Fruit fly (Drosophila melanogaster): ENCODE measurements around the gene brv2.

Gene brv2

DNA sequence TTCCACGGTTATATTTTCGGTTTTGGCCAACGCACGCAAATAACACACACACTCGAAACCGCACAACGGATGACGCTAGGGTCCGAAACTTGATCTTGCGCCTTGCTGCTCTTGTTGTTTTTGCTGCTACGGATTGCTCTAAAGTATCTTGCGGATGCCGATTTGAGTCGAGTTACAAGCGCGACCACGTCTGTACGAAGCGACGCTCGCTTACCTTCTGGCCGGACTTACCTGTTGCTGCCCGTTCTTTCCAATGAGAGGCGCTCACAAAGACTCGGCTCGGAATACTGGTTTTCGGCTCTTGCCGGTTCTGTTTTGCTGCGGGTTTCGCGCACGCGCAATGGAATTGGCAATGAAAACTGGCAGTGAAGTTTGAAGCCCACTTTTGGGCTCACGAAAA is 34.8 kb upstream of the brv2 start, which contains the start of gene Cad74A (continued):
- TF ChIP-seq CG2129 (GFP tag; IDR thresholded peaks at IDR 0.05; ENCODE audit: partially characterized antibody) (no peak), sens-2 (GFP tag; IDR thresholded peaks at IDR 0.05) (no peak), CG34422 (GFP tag; IDR thresholded peaks at IDR 0.05) (peak; percentile 70; the same call in 1 of the 3 replicates), ato (GFP tag; IDR thresholded peaks at IDR 0.05; ENCODE audit: partially characterized antibody) (peak; percentile 49; the same call in 1 of the 2 replicates), D (optimal IDR thresholded peaks at IDR 0.05) (peak; percentile 44), D (GFP tag; optimal IDR thresholded peaks at IDR 0.05) (no peak), CG4360 (GFP tag; IDR thresholded peaks at IDR 0.05) (peak; percentile 61), vvl (GFP tag; IDR thresholded peaks at IDR 0.05) (peak; percentile 60; the same call in 1 of the 2 replicates), tna (GFP tag; IDR thresholded peaks at IDR 0.05; ENCODE audit: partially characterized antibody) (0 out of 2 replicates have a peak, but pooled peaks have one; percentile 47), Adf1 (GFP tag; IDR thresholded peaks at IDR 0.05) (peak; percentile 24; the same call in 1 of the 2 replicates), lbe (GFP tag; optimal IDR thresholded peaks at IDR 0.05) (no peak), CG12071 (GFP tag; optimal IDR thresholded peaks at IDR 0.05) (no peak), HmgZ (tag; optimal IDR thresholded peaks at IDR 0.05) (no peak), HLHmδ (GFP tag; optimal IDR thresholded peaks at IDR 0.05) (peak; percentile 27), CG11247 (GFP tag; IDR thresholded peaks at IDR 0.05) (no peak), kni (GFP tag; optimal IDR thresholded peaks at IDR 0.05) (peak; percentile 63), unc-4 (GFP tag; IDR thresholded peaks at IDR 0.05; ENCODE audit: partially characterized antibody) (0 out of 2 replicates have a peak, but pooled peaks have one; percentile 15), CG3726 (GFP tag; IDR thresholded peaks at IDR 0.05) (no peak), chm (GFP tag; IDR thresholded peaks at IDR 0.05) (no peak), sqz (GFP tag; optimal IDR thresholded peaks at IDR 0.05) (no peak), Ptx1 (GFP tag; IDR thresholded peaks at IDR 0.05) (no peak), CG12219 (GFP tag; optimal IDR thresholded peaks at IDR 0.05) (no peak), schlank (tag; optimal IDR thresholded peaks at IDR 0.05) (no peak), Hr51 (GFP tag; optimal IDR thresholded peaks at IDR 0.05) (no peak), CG3995 (GFP tag; optimal IDR thresholded peaks at IDR 0.05) (no peak), CG5245 (GFP tag; optimal IDR thresholded peaks at IDR 0.05) (no peak), CG10431 (GFP tag; optimal IDR thresholded peaks at IDR 0.05) (no peak), eyg (GFP tag; optimal IDR thresholded peaks at IDR 0.05) (no peak), fd3F (GFP tag; optimal IDR thresholded peaks at IDR 0.05) (no peak), CkIIα-i1 (GFP tag; IDR thresholded peaks at IDR 0.05) (no peak), wor (GFP tag; IDR thresholded peaks at IDR 0.05) (no peak), CG42726 (GFP tag; IDR thresholded peaks at IDR 0.05; ENCODE audit: partially characterized antibody) (peak; percentile 39; the same call in 1 of the 2 replicates), pfk (GFP tag; optimal IDR thresholded peaks at IDR 0.05) (no peak), CG34224 (GFP tag; IDR thresholded peaks at IDR 0.05; ENCODE audit: partially characterized antibody) (peak; percentile 30; the same call in 2 of the 3 replicates), rib (GFP tag; IDR thresholded peaks at IDR 0.05) (peak; percentile 76), CG15073 (GFP tag; optimal IDR thresholded peaks at IDR 0.05) (peak; percentile 22), Dbx (GFP tag; IDR thresholded peaks at IDR 0.05) (no peak), CG6175 (GFP tag; IDR thresholded peaks at IDR 0.05) (0 out of 3 replicates have a peak, but pooled peaks have one; percentile 44), Bgb (GFP tag; IDR thresholded peaks at IDR 0.05; ENCODE audit: partially characterized antibody) (peak; percentile 47; the same call in 1 of the 2 replicates), sim (GFP tag; IDR thresholded peaks at IDR 0.05) (0 out of 2 replicates have a peak, but pooled peaks have one; percentile 52), CG32772 (GFP tag; IDR thresholded peaks at IDR 0.05) (no peak), Hand (GFP tag; optimal IDR thresholded peaks at IDR 0.05) (no peak), MTF-1 (GFP tag; optimal IDR thresholded peaks at IDR 0.05; ENCODE audit: borderline replicate concordance) (no peak), CG16815 (GFP tag; optimal IDR thresholded peaks at IDR 0.05) (no peak), Scr (GFP tag; IDR thresholded peaks at IDR 0.05; ENCODE audit: partially characterized antibody) (peak; percentile 18; the same call in 1 of the 2 replicates), Doc2 (GFP tag; IDR thresholded peaks at IDR 0.05) (no peak), Dfd (GFP tag; optimal IDR thresholded peaks at IDR 0.05) (no peak), CG31365 (tag; optimal IDR thresholded peaks at IDR 0.05) (no peak), zen2 (GFP tag; IDR thresholded peaks at IDR 0.05; ENCODE audit: partially characterized antibody) (no peak), sob (GFP tag; IDR thresholded peaks at IDR 0.05) (0 out of 2 replicates have a peak, but pooled peaks have one; percentile 22)
